Fruit fly (Drosophila melanogaster): ENCODE data around the gene Dab.

- no peak for TF ChIP-seq eg (GFP tag; IDR thresholded peaks at IDR 0.05)
- no peak for TF ChIP-seq Sox14 (GFP tag; optimal IDR thresholded peaks at IDR 0.05)
- TF ChIP-seq CG11294 (GFP tag; IDR thresholded peaks at IDR 0.05), result no peak
- TF ChIP-seq CG6792 (GFP tag; optimal IDR thresholded peaks at IDR 0.05), result no peak
- no peak for TF ChIP-seq Blimp-1 (GFP tag; optimal IDR thresholded peaks at IDR 0.05)
- peak; percentile 9 for TF ChIP-seq CG10631 (GFP tag; optimal IDR thresholded peaks at IDR 0.05)
- no peak for TF ChIP-seq Gug (GFP tag; IDR thresholded peaks at IDR 0.05)
- TF ChIP-seq OdsH (GFP tag; optimal IDR thresholded peaks at IDR 0.05), result no peak
- no peak for TF ChIP-seq Lpt (GFP tag; optimal IDR thresholded peaks at IDR 0.05)
Observed at dm6 chr3L:16751487-16752054, 39.6 kb downstream of the Dab start.
